Fruit fly (Drosophila melanogaster) whole organism: ENCODE results near the gene Glut1.

Experiments
- CG8478 ChIP-seq: fragments of >200 bp; optimal IDR thresholded peaks from 2 replicates; lab custom pipeline; 2018; ENCODE audit warnings: inconsistent platforms
- Dll ChIP-seq: fragments of >200 bp; optimal IDR thresholded peaks from 2 replicates; lab custom pipeline; 2017
- EcR ChIP-seq, 2 experiments: fragments of >200 bp; optimal IDR thresholded peaks; 2 replicates each; lab custom pipeline; 2017; ENCODE audit warnings: missing biosample characterization in 2 of 2, missing genetic modification characterization in 2 of 2, missing genetic modification reagents in 2 of 2
- pan ChIP-seq: fragments of >200 bp; optimal IDR thresholded peaks from 2 replicates; lab custom pipeline; 2017
- psq ChIP-seq: fragments of >200 bp; optimal IDR thresholded peaks from 2 replicates; lab custom pipeline; 2017
- usp ChIP-seq: fragments of >200 bp; optimal IDR thresholded peaks from 2 replicates; lab custom pipeline; 2017; ENCODE audit warnings: missing biosample characterization, missing genetic modification characterization, mixed read lengths

- TF ChIP-seq CG8478 (lab: Kevin White, UChicago) (no peak), Dll (lab: Kevin White, UChicago) (no peak), psq (lab: Kevin White, UChicago) (no peak), usp (GFP tag; lab: Kevin White, UChicago) (no peak), EcR (GFP tag; optimal IDR thresholded peaks at IDR 0.05; lab: Kevin White, UChicago) (no peak), pan (lab: Kevin White, UChicago) (no peak)
These were observed 5.2 kb upstream of the Glut1 start, which contains the start of gene nerfin-1 for dm6 chr3L:908508-909162.
